Worm (Caenorhabditis elegans): ENCODE measurements around the gene F53C11.9.

DNA sequence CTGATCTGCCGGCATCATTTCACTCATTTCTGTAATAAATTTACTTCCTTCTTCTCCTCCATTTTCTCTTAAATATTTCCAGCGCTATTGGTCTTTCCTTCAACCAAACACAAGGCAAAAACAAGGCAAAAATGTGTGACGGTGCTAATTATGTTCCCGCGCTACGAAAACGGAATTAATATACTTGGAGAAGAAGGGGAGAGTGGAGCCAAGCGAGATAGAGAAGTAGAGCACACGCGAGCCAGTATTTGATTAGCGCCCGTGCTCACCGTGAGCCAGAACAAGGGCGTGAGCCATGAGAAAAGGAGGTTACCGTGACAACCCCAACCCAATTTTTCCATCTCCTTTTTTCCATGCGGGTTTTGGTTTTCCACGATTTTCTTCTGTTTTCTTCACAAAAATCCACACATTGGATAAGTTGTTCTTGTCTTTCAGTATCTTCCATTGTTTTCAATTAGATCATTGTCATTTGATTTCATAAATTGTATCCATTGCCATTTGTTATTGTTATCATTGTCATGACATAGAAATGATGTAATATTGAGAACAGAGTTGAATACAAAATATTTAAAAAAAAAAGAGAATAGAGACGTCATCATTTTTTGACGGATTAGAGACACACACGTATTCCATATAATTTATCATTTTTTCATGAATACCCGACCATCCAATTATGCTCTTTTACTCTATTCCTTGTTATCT is 15.2 kb upstream of the F53C11.9 start, which contains the start of gene F20G2.6:
- TF ChIP-seq blmp-1 (tag; optimal IDR thresholded peaks at IDR 0.05): no peak
- no peak for TF ChIP-seq tbx-2 (tag; optimal IDR thresholded peaks at IDR 0.05)
- TF ChIP-seq elt-3 (tag; optimal IDR thresholded peaks at IDR 0.05): no peak
- no peak for TF ChIP-seq isw-1 (GFP tag; IDR thresholded peaks at IDR 0.05)
- TF ChIP-seq jun-1 (tag; optimal IDR thresholded peaks at IDR 0.05): no peak
- no peak for TF ChIP-seq alr-1 (tag; optimal IDR thresholded peaks at IDR 0.05; ENCODE audit: borderline replicate concordance)
- no peak for TF ChIP-seq sox-4 (tag; optimal IDR thresholded peaks at IDR 0.05)
- TF ChIP-seq lin-15B (tag; optimal IDR thresholded peaks at IDR 0.05): no peak
- no peak for TF ChIP-seq snpc-4 (tag; optimal IDR thresholded peaks at IDR 0.05)
- TF ChIP-seq ztf-4 (tag; optimal IDR thresholded peaks at IDR 0.05): no peak
- TF ChIP-seq snu-23 (GFP tag; optimal IDR thresholded peaks at IDR 0.05): no peak
- no peak for TF ChIP-seq ceh-8 (GFP tag; optimal IDR thresholded peaks at IDR 0.05)
